ENCODE assay signal across 4 fruit fly cellular contexts in the genomic region with DNA sequence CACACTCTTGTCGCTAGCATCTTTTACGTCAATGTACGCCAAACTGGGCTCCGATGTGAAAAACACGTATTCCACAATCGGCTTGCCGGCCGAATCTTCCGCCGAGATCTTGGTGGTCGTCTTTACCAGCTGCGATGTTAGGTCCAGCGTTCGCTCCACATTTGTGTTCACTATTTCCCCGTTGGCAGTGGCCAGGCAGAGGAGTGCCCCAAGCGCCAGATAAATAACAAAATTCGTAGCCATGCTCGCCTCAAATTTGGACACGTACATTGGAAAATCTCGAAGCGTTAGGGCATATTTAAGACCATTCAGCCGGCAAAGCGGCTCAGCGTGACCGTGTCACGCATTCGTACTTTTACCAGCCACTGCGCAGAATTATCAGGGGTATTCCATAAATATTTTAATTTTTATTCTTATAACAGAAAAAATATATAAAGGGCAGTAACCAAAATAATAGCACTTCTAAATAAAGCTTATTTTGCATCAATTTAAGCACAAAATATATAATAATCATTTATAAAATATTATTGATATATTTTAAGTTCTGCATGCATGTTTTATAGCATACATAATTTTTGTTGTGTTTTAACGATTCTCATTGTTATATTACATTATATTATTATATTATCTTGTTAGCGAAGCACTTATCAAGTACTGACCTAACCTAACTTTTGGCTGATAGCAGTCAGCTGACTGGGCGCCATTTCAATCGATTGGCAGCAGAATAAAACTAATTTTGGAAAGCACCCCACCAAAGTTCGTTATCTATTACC.
TF ChIP-seq lines count a peak whose summit lies in the region.

A gene (minus strand): TSS at position 294 of the 773 bp plus-strand sequence.
A gene (plus strand): TSS at position 705 of the 773 bp plus-strand sequence.

TF ChIP-seq in whole organism, adult, 20 proteins besides CTCF, POLR2A, EP300 and RAD21 (continued from another document):
- TF ChIP-seq CG14711 (tag; optimal IDR thresholded peaks at IDR 0.05; lab: Kevin White, UChicago) (peak; percentile 70), CG12768 (GFP tag; optimal IDR thresholded peaks at IDR 0.05; lab: Kevin White, UChicago) (peak; percentile 29), Mnt (GFP tag; optimal IDR thresholded peaks at IDR 0.05; lab: Kevin White, UChicago) (peak; percentile 13)

TF ChIP-seq in whole organism, embryonic, 481 proteins besides CTCF, POLR2A, EP300 and RAD21 (continued from another document and continues in another):
- peak; percentile 53 for TF ChIP-seq odd (GFP tag; optimal IDR thresholded peaks at IDR 0.05; lab: Kevin White, UChicago)
- TF ChIP-seq CG12219 (GFP tag; optimal IDR thresholded peaks at IDR 0.05; lab: Kevin White, UChicago), result no peak
- peak; percentile 63 for TF ChIP-seq CG2202 (tag; optimal IDR thresholded peaks at IDR 0.05; lab: Kevin White, UChicago)
- TF ChIP-seq CG13424 (tag; optimal IDR thresholded peaks at IDR 0.05; lab: Kevin White, UChicago), result peak; percentile 89
- no peak; the same call in 1 of the 2 replicates for TF ChIP-seq CG14667 (GFP tag; IDR thresholded peaks at IDR 0.05; lab: Robert Waterston, UW)
- TF ChIP-seq Hsf (GFP tag; optimal IDR thresholded peaks at IDR 0.05; lab: Kevin White, UChicago), result no peak
- peak; percentile 50 for TF ChIP-seq CG13123 (GFP tag; optimal IDR thresholded peaks at IDR 0.05; lab: Kevin White, UChicago)
- no peak for TF ChIP-seq GATAe (GFP tag; conservative IDR thresholded peaks at IDR 0.05; lab: Robert Waterston, UW)
- no peak for TF ChIP-seq CG10274 (GFP tag; optimal IDR thresholded peaks at IDR 0.05; lab: Kevin White, UChicago)
- TF ChIP-seq Hr51 (GFP tag; optimal IDR thresholded peaks at IDR 0.05; lab: Kevin White, UChicago), result peak in 1 of 2 experiments; percentile 87
- TF ChIP-seq CG7963 (GFP tag; IDR thresholded peaks at IDR 0.05; lab: Robert Waterston, UW; ENCODE audit: partially characterized antibody), result no peak
- TF ChIP-seq bab2 (GFP tag; optimal IDR thresholded peaks at IDR 0.05; lab: Kevin White, UChicago), result no peak
- TF ChIP-seq BEAF-32 (GFP tag; optimal IDR thresholded peaks at IDR 0.05; lab: Kevin White, UChicago), result peak; percentile 19
- TF ChIP-seq tup (GFP tag; optimal IDR thresholded peaks at IDR 0.05; lab: Kevin White, UChicago), result no peak
- TF ChIP-seq usp (GFP tag; optimal IDR thresholded peaks at IDR 0.05; lab: Kevin White, UChicago), result no peak
- no peak for TF ChIP-seq CG43689 (GFP tag; IDR thresholded peaks at IDR 0.05; lab: Robert Waterston, UW)
- TF ChIP-seq bowl (GFP tag; IDR thresholded peaks at IDR 0.05; lab: Robert Waterston, UW), result no peak
- peak; percentile 20; the same call in 1 of the 2 replicates for TF ChIP-seq Taf1 (GFP tag; IDR thresholded peaks at IDR 0.05; lab: Robert Waterston, UW)
- no peak for TF ChIP-seq abd-A (tag; optimal IDR thresholded peaks at IDR 0.05; lab: Kevin White, UChicago)
- peak; percentile 71 for TF ChIP-seq HHEX (GFP tag; optimal IDR thresholded peaks at IDR 0.05; lab: Kevin White, UChicago)
- TF ChIP-seq HmgZ (tag; optimal IDR thresholded peaks at IDR 0.05; lab: Kevin White, UChicago), result peak; percentile 48
- TF ChIP-seq CG3995 (GFP tag; optimal IDR thresholded peaks at IDR 0.05; lab: Kevin White, UChicago), result peak; percentile 48
- peak; percentile 46 for TF ChIP-seq CG10431 (GFP tag; optimal IDR thresholded peaks at IDR 0.05; lab: Kevin White, UChicago)
- TF ChIP-seq Dbx (GFP tag; IDR thresholded peaks at IDR 0.05; lab: Robert Waterston, UW), result peak; percentile 65; the same call in 2 of the 3 replicates
- no peak for TF ChIP-seq Optix (GFP tag; IDR thresholded peaks at IDR 0.05; lab: Robert Waterston, UW)
- peak; percentile 42 for TF ChIP-seq E2f2 (GFP tag; IDR thresholded peaks at IDR 0.05; lab: Robert Waterston, UW)
- no peak for TF ChIP-seq Doc2 (GFP tag; IDR thresholded peaks at IDR 0.05; lab: Robert Waterston, UW)
- no peak for TF ChIP-seq CG12071 (GFP tag; optimal IDR thresholded peaks at IDR 0.05; lab: Kevin White, UChicago)
- peak; percentile 16 for TF ChIP-seq Max (GFP tag; optimal IDR thresholded peaks at IDR 0.05; lab: Kevin White, UChicago)
- TF ChIP-seq sug (tag; optimal IDR thresholded peaks at IDR 0.05; lab: Kevin White, UChicago), result peak; percentile 79
- peak; percentile 76 for TF ChIP-seq Xbp1 (GFP tag; optimal IDR thresholded peaks at IDR 0.05; lab: Kevin White, UChicago)
- TF ChIP-seq peb (GFP tag; IDR thresholded peaks at IDR 0.05; lab: Robert Waterston, UW), result no peak
- peak; percentile 86; the same call in 2 of the 3 replicates for TF ChIP-seq CG17361 (GFP tag; IDR thresholded peaks at IDR 0.05; lab: Robert Waterston, UW)
- TF ChIP-seq CG10209 (GFP tag; optimal IDR thresholded peaks at IDR 0.05; lab: Kevin White, UChicago), result peak; percentile 66
- TF ChIP-seq CG42726 (GFP tag; IDR thresholded peaks at IDR 0.05; lab: Robert Waterston, UW; ENCODE audit: partially characterized antibody), result no peak
- peak; percentile 78 for TF ChIP-seq MBD-R2 (GFP tag; IDR thresholded peaks at IDR 0.05; lab: Robert Waterston, UW)
- TF ChIP-seq CG7928 (GFP tag; optimal IDR thresholded peaks at IDR 0.05; lab: Kevin White, UChicago), result peak; percentile 19
- TF ChIP-seq schlank (tag; optimal IDR thresholded peaks at IDR 0.05; lab: Kevin White, UChicago), result peak; percentile 2
- no peak for TF ChIP-seq mld (GFP tag; IDR thresholded peaks at IDR 0.05; lab: Robert Waterston, UW; ENCODE audit: partially characterized antibody)

TF ChIP-seq in whole organism, prepupa, 60 proteins besides CTCF, POLR2A, EP300 and RAD21 (continued from another document):
- no peak for TF ChIP-seq CG1621 (tag; optimal IDR thresholded peaks at IDR 0.05; lab: Kevin White, UChicago)
- no peak for TF ChIP-seq Lpt (GFP tag; optimal IDR thresholded peaks at IDR 0.05; lab: Kevin White, UChicago)
- TF ChIP-seq achi (GFP tag; optimal IDR thresholded peaks at IDR 0.05; lab: Kevin White, UChicago), result peak; percentile 8
- TF ChIP-seq lz (GFP tag; optimal IDR thresholded peaks at IDR 0.05; lab: Kevin White, UChicago), result no peak
- TF ChIP-seq pdm3 (GFP tag; optimal IDR thresholded peaks at IDR 0.05; lab: Kevin White, UChicago), result no peak
- TF ChIP-seq salr (GFP tag; optimal IDR thresholded peaks at IDR 0.05; lab: Kevin White, UChicago), result no peak
- TF ChIP-seq Ets21C (GFP tag; optimal IDR thresholded peaks at IDR 0.05; lab: Kevin White, UChicago), result no peak
- TF ChIP-seq Eip75B (GFP tag; optimal IDR thresholded peaks at IDR 0.05; lab: Kevin White, UChicago), result no peak
- TF ChIP-seq CG6792 (GFP tag; optimal IDR thresholded peaks at IDR 0.05; lab: Kevin White, UChicago), result peak; percentile 37
- no peak for TF ChIP-seq Blimp-1 (GFP tag; optimal IDR thresholded peaks at IDR 0.05; lab: Kevin White, UChicago)
- TF ChIP-seq fkh (GFP tag; optimal IDR thresholded peaks at IDR 0.05; lab: Kevin White, UChicago), result no peak
- peak; percentile 65 for TF ChIP-seq CG3032 (tag; optimal IDR thresholded peaks at IDR 0.05; lab: Kevin White, UChicago)
- peak; percentile 36 for TF ChIP-seq dsx (GFP tag; optimal IDR thresholded peaks at IDR 0.05; lab: Kevin White, UChicago; ENCODE audit: poor library complexity, severe bottlenecking)
- no peak for TF ChIP-seq CG6276 (GFP tag; optimal IDR thresholded peaks at IDR 0.05; lab: Kevin White, UChicago)
- no peak for TF ChIP-seq Hr4 (GFP tag; optimal IDR thresholded peaks at IDR 0.05; lab: Kevin White, UChicago)
- no peak for TF ChIP-seq net (GFP tag; optimal IDR thresholded peaks at IDR 0.05; lab: Kevin White, UChicago)
- no peak for TF ChIP-seq CG11762 (GFP tag; optimal IDR thresholded peaks at IDR 0.05; lab: Kevin White, UChicago; ENCODE audit: insufficient read depth)
- peak; percentile 67; the same call in 2 of the 3 replicates for TF ChIP-seq CG8119 (GFP tag; IDR thresholded peaks at IDR 0.05; lab: Robert Waterston, UW)
- no peak for TF ChIP-seq CG16779 (tag; optimal IDR thresholded peaks at IDR 0.05; lab: Kevin White, UChicago)
- TF ChIP-seq Gug (GFP tag; IDR thresholded peaks at IDR 0.05; lab: Robert Waterston, UW), result peak; percentile 22; the same call in 1 of the 2 replicates
- TF ChIP-seq Eip93F (GFP tag; optimal IDR thresholded peaks at IDR 0.05; lab: Kevin White, UChicago), result no peak
- no peak for TF ChIP-seq topi (GFP tag; optimal IDR thresholded peaks at IDR 0.05; lab: Kevin White, UChicago)

TF ChIP-seq in whole organism, pupa, 21 proteins besides CTCF, POLR2A, EP300 and RAD21 (continued from another document):
- TF ChIP-seq rn (GFP tag; IDR thresholded peaks at IDR 0.05; lab: Robert Waterston, UW) (no peak), CG15710 (tag; optimal IDR thresholded peaks at IDR 0.05; lab: Kevin White, UChicago) (peak; percentile 57), CG32121 (GFP tag; IDR thresholded peaks at IDR 0.05; lab: Robert Waterston, UW) (peak; percentile 41)
